Fruit fly (Drosophila melanogaster) whole organism: Measurements from ENCODE around the gene CG10175.

Source experiments
- CG8478 ChIP-seq: fragments of >200 bp; optimal IDR thresholded peaks from 2 replicates; lab custom pipeline; 2018; ENCODE audit warnings: inconsistent platforms
- Dll ChIP-seq: fragments of >200 bp; optimal IDR thresholded peaks from 2 replicates; lab custom pipeline; 2017
- pan ChIP-seq: fragments of >200 bp; optimal IDR thresholded peaks from 2 replicates; lab custom pipeline; 2017
- psq ChIP-seq: fragments of >200 bp; optimal IDR thresholded peaks from 2 replicates; lab custom pipeline; 2017
- usp ChIP-seq: fragments of >200 bp; optimal IDR thresholded peaks from 2 replicates; lab custom pipeline; 2017; ENCODE audit warnings: missing biosample characterization, missing genetic modification characterization, mixed read lengths

DNA sequence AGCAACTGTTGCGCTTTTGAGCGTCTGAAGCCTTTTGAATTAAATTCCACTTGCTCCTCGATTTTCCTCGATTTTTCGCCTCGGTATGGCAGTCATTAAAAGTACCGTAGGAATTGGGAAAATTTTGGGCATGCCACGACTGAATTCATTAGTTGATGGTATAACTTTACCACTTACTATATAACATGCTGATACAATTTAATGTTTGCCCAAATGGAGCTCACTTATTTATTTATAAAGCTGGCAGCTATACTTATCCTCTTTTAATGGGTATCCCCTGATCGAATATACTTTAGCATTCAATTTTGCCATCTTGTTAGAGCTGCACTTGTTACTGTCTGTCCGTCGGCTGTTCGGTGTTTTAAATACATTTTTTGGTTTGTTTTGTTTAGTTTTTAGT is 3.4 kb downstream of the CG10175 start:
- TF ChIP-seq CG8478 (no peak), psq (lab: Kevin White, UChicago) (no peak), Dll (lab: Kevin White, UChicago) (no peak), pan (lab: Kevin White, UChicago) (no peak), usp (GFP tag; lab: Kevin White, UChicago) (no peak)
